Fruit fly (Drosophila melanogaster) whole organism, embryonic: ENCODE results near the gene CG9133.

Experiments used
- Antp ChIP-seq: fragments of 200-800 bp; sonication (Bioruptor generic); optimal IDR thresholded peaks from 3 replicates; lab custom pipeline; 2016; ENCODE audit warnings: missing biosample characterization, missing genetic modification characterization
- CG13624 ChIP-seq: fragments of 200-800 bp; sonication (Bioruptor generic); optimal IDR thresholded peaks from 2 replicates; lab custom pipeline; 2016; ENCODE audit warnings: missing biosample characterization, missing genetic modification characterization
- CG15601 ChIP-seq: fragments of 200-800 bp; sonication (Bioruptor generic); optimal IDR thresholded peaks from 3 replicates; lab custom pipeline; 2019; ENCODE audit warnings: missing biosample characterization, mild to moderate bottlenecking, missing genetic modification characterization, moderate library complexity
- CG18011 ChIP-seq: fragments of 200-800 bp; sonication (Bioruptor generic); optimal IDR thresholded peaks from 2 replicates; lab custom pipeline; 2017; ENCODE audit warnings: missing biosample characterization, missing genetic modification characterization, mild to moderate bottlenecking, moderate library complexity, missing genotype
- CG2199 ChIP-seq: fragments of 200-800 bp; sonication (Bioruptor generic); IDR thresholded peaks from 3 replicates; pipeline ENCODE4 v1.3.6; 2022; ENCODE audit warnings: missing biosample characterization, missing genetic modification characterization
- CG2712 ChIP-seq: fragments of 200-800 bp; optimal IDR thresholded peaks from 3 replicates; lab custom pipeline; 2019; ENCODE audit warnings: missing biosample characterization, mild to moderate bottlenecking, missing genetic modification characterization, moderate library complexity
- CG30431 ChIP-seq: fragments of 200-800 bp; sonication (Bioruptor generic); optimal IDR thresholded peaks from 2 replicates; lab custom pipeline; 2017; ENCODE audit warnings: missing biosample characterization, missing genetic modification characterization
- CG3407 ChIP-seq: fragments of 200-800 bp; sonication (Bioruptor generic); optimal IDR thresholded peaks from 2 replicates; lab custom pipeline; 2018; ENCODE audit warnings: missing biosample characterization, mild to moderate bottlenecking, missing genetic modification characterization
- CG3847 ChIP-seq: fragments of 200-800 bp; sonication (Bioruptor generic); IDR thresholded peaks from 2 replicates; pipeline ENCODE4 v1.3.6; 2022; ENCODE audit warnings: missing biosample characterization, missing genetic modification characterization
- CG5245 ChIP-seq: fragments of 200-800 bp; sonication (Bioruptor generic); optimal IDR thresholded peaks from 3 replicates; lab custom pipeline; 2016; ENCODE audit warnings: missing biosample characterization, missing genetic modification characterization
- CG6272 ChIP-seq: fragments of 200-800 bp; sonication (Bioruptor generic); IDR thresholded peaks from 2 replicates; pipeline ENCODE4 v1.3.6; 2022; ENCODE audit warnings: missing biosample characterization, missing genetic modification characterization
- CG6791 ChIP-seq: fragments of 200-800 bp; sonication (Bioruptor generic); IDR thresholded peaks from 3 replicates; pipeline ENCODE4 v1.3.6; 2022; ENCODE audit warnings: missing biosample characterization, missing genetic modification characterization; ENCODE audit not compliant: partially characterized antibody
- CG7987 ChIP-seq: fragments of 200-800 bp; sonication (Bioruptor generic); optimal IDR thresholded peaks from 2 replicates; lab custom pipeline; 2018; ENCODE audit warnings: missing biosample characterization, mild to moderate bottlenecking, missing genetic modification characterization, moderate library complexity
- CG8290 ChIP-seq, 3 experiments: fragments of 200-800 bp; sonication (Bioruptor generic); optimal IDR thresholded peaks; 2 replicates each; lab custom pipeline; 2016 to 2019; ENCODE audit warnings: missing biosample characterization in 3 of 3, missing genetic modification characterization in 3 of 3, mild to moderate bottlenecking in 2 of 3, moderate library complexity in 1 of 3
- CoRest ChIP-seq: fragments of 200-800 bp; sonication (Bioruptor generic); optimal IDR thresholded peaks from 3 replicates; lab custom pipeline; 2018; ENCODE audit warnings: missing biosample characterization, mild to moderate bottlenecking, missing genetic modification characterization, moderate library complexity
- Dip2 ChIP-seq: fragments of 200-800 bp; sonication (Bioruptor generic); IDR thresholded peaks from 2 replicates; pipeline ENCODE4 v1.3.6; 2022; ENCODE audit warnings: missing biosample characterization, missing genetic modification characterization
- E2f2 ChIP-seq: fragments of 200-800 bp; sonication (Bioruptor generic); IDR thresholded peaks from 2 replicates; pipeline ENCODE4 v1.3.6; 2022; ENCODE audit warnings: missing biosample characterization, missing genetic modification characterization
- HHEX ChIP-seq: fragments of 200-800 bp; sonication (Bioruptor generic); optimal IDR thresholded peaks from 3 replicates; lab custom pipeline; 2017; ENCODE audit warnings: missing biosample characterization, mild to moderate bottlenecking, missing genetic modification characterization, missing genetic modification reagents
- HmgD ChIP-seq: fragments of 200-800 bp; sonication (Bioruptor generic); optimal IDR thresholded peaks from 3 replicates; lab custom pipeline; 2016; ENCODE audit warnings: missing biosample characterization, missing genetic modification characterization
- HmgZ ChIP-seq: fragments of 200-800 bp; sonication (Bioruptor generic); optimal IDR thresholded peaks from 2 replicates; lab custom pipeline; 2018; ENCODE audit warnings: missing biosample characterization, mild to moderate bottlenecking, missing genetic modification characterization
- MBD-R2 ChIP-seq: fragments of 200-800 bp; sonication (Bioruptor generic); IDR thresholded peaks from 2 replicates; pipeline ENCODE4 v1.3.6; 2022; ENCODE audit warnings: missing biosample characterization, missing genetic modification characterization
- Med ChIP-seq: fragments of 200-800 bp; sonication (Bioruptor generic); peaks from one replicate; lab custom pipeline; 2016; ENCODE audit warnings: missing biosample characterization, missing genetic modification characterization, mild to moderate bottlenecking, inconsistent platforms, moderate library complexity
- Myb ChIP-seq: fragments of 200-800 bp; sonication (Bioruptor generic); optimal IDR thresholded peaks from 2 replicates; lab custom pipeline; 2016; ENCODE audit warnings: missing biosample characterization, missing genetic modification characterization
- Opbp ChIP-seq: fragments of 200-800 bp; sonication (Bioruptor generic); IDR thresholded peaks from 3 replicates; pipeline ENCODE4 v1.3.6; 2022; ENCODE audit warnings: missing biosample characterization, missing genetic modification characterization; ENCODE audit not compliant: partially characterized antibody
- Pdp1 ChIP-seq, 2 experiments: fragments of 200-800 bp; sonication (Bioruptor generic); optimal IDR thresholded peaks; 3 replicates each; lab custom pipeline; 2016; ENCODE audit warnings: missing biosample characterization in 2 of 2, missing genetic modification characterization in 2 of 2, mild to moderate bottlenecking in 1 of 2, moderate library complexity in 1 of 2
- Ptx1 ChIP-seq: fragments of 200-800 bp; sonication (Bioruptor generic); IDR thresholded peaks from 2 replicates; pipeline ENCODE4 v1.3.6; 2022; ENCODE audit warnings: missing biosample characterization, missing genetic modification characterization
- Rfx ChIP-seq: fragments of 200-800 bp; sonication (Bioruptor generic); IDR thresholded peaks from 2 replicates; pipeline ENCODE4 v1.3.6; 2022; ENCODE audit warnings: missing biosample characterization, missing genetic modification characterization
- Sin3A ChIP-seq: fragments of >200 bp; optimal IDR thresholded peaks from 2 replicates; lab custom pipeline; 2018
- Trl ChIP-seq, 3 experiments: fragments of >200 bp in 2 of 3; fragments of 200-800 bp in 1 of 3; sonication (Bioruptor generic) in 1 of 3; optimal IDR thresholded peaks; 2 replicates in 1 of 3; 3 replicates in 2 of 3; lab custom pipeline; 2016 to 2017; ENCODE audit warnings: missing biosample characterization in 1 of 3, missing genetic modification characterization in 1 of 3
- ase ChIP-seq: fragments of 200-800 bp; sonication (Bioruptor generic); IDR thresholded peaks from 3 replicates; pipeline ENCODE4 v1.3.6; 2022; ENCODE audit warnings: missing biosample characterization, missing genetic modification characterization
- danr ChIP-seq: fragments of 200-800 bp; sonication (Bioruptor generic); IDR thresholded peaks from 2 replicates; pipeline ENCODE4 v1.3.6; 2022; ENCODE audit warnings: missing biosample characterization, missing genetic modification characterization
- fd3F ChIP-seq: fragments of 200-800 bp; sonication (Bioruptor generic); optimal IDR thresholded peaks from 2 replicates; lab custom pipeline; 2018; ENCODE audit warnings: missing biosample characterization, mild to moderate bottlenecking, missing genetic modification characterization, moderate library complexity
- ftz-f1 ChIP-seq: fragments of 200-800 bp; sonication (Bioruptor generic); optimal IDR thresholded peaks from 2 replicates; lab custom pipeline; 2016; ENCODE audit warnings: missing biosample characterization, missing genetic modification characterization
- gfzf ChIP-seq: fragments of 200-800 bp; sonication (Bioruptor generic); optimal IDR thresholded peaks from 2 replicates; lab custom pipeline; 2016; ENCODE audit warnings: missing biosample characterization, mild to moderate bottlenecking, missing genetic modification characterization, moderate library complexity
- gro ChIP-seq: fragments of 200-800 bp; sonication (Bioruptor generic); optimal IDR thresholded peaks from 2 replicates; lab custom pipeline; 2016; ENCODE audit warnings: missing biosample characterization, missing genetic modification characterization
- ind ChIP-seq: fragments of 200-800 bp; sonication (Bioruptor generic); optimal IDR thresholded peaks from 3 replicates; lab custom pipeline; 2016; ENCODE audit warnings: missing biosample characterization, missing genetic modification characterization
- lola ChIP-seq, 3 experiments: fragments of >200 bp in 2 of 3; fragments of 200-800 bp in 1 of 3; sonication (Bioruptor generic) in 1 of 3; optimal IDR thresholded peaks; 2 replicates each; lab custom pipeline; 2017 to 2019; ENCODE audit warnings: missing biosample characterization in 3 of 3, missing genetic modification characterization in 3 of 3, mild to moderate bottlenecking in 1 of 3, moderate library complexity in 1 of 3
- maf-S ChIP-seq: fragments of 200-800 bp; sonication (Bioruptor generic); optimal IDR thresholded peaks from 2 replicates; lab custom pipeline; 2016; ENCODE audit warnings: missing biosample characterization, missing genetic modification characterization
- nom ChIP-seq: fragments of 200-800 bp; sonication (Bioruptor generic); optimal IDR thresholded peaks from 2 replicates; lab custom pipeline; 2017; ENCODE audit warnings: missing biosample characterization, missing genetic modification characterization, mild to moderate bottlenecking, moderate library complexity, missing genetic modification reagents
- pan ChIP-seq, 4 experiments: fragments of >200 bp in 3 of 4; fragments of 200-800 bp in 1 of 4; sonication (Bioruptor generic) in 1 of 4; optimal IDR thresholded peaks in 3 of 4; IDR thresholded peaks in 1 of 4; 2 replicates each; pipeline versions ENCODE4 v1.3.6 to Lab custom; 2017 to 2022; ENCODE audit warnings: missing biosample characterization in 2 of 4, missing genetic modification characterization in 2 of 4, mixed read lengths in 1 of 4
- pnt ChIP-seq: fragments of 200-800 bp; sonication (Bioruptor generic); optimal IDR thresholded peaks from 3 replicates; lab custom pipeline; 2016; ENCODE audit warnings: missing biosample characterization, missing genetic modification characterization
- prd ChIP-seq, 3 experiments: fragments of >200 bp in 2 of 3; fragments of 200-800 bp in 1 of 3; sonication (Bioruptor generic) in 1 of 3; optimal IDR thresholded peaks in 2 of 3; IDR thresholded peaks in 1 of 3; 2 replicates in 2 of 3; 3 replicates in 1 of 3; pipeline versions ENCODE4 v1.3.6 to Lab custom; 2017 to 2022; ENCODE audit warnings: missing biosample characterization in 1 of 3, missing genetic modification characterization in 1 of 3
- pum ChIP-seq: fragments of 200-800 bp; sonication (Bioruptor generic); optimal IDR thresholded peaks from 2 replicates; lab custom pipeline; 2016; ENCODE audit warnings: missing biosample characterization, missing genetic modification characterization
- sd ChIP-seq: fragments of 200-800 bp; sonication (Bioruptor generic); optimal IDR thresholded peaks from 3 replicates; lab custom pipeline; 2018; ENCODE audit warnings: missing biosample characterization, mild to moderate bottlenecking, missing genetic modification characterization, moderate library complexity
- stwl ChIP-seq: fragments of 200-800 bp; sonication (Bioruptor generic); optimal IDR thresholded peaks from 3 replicates; lab custom pipeline; 2018; ENCODE audit warnings: missing biosample characterization, mild to moderate bottlenecking, missing genetic modification characterization, moderate library complexity
- vvl ChIP-seq: fragments of 200-800 bp; sonication (Bioruptor generic); IDR thresholded peaks from 2 replicates; pipeline ENCODE4 v1.3.6; 2022; ENCODE audit warnings: missing biosample characterization, missing genetic modification characterization

The CG9133 gene

dm6 chr3L:1206682-1207421 is 45.0 kb upstream of the CG9133 start, which contains the start of gene LysB (continued):
- TF ChIP-seq stwl (tag; lab: Kevin White, UChicago) (peak; percentile 66), ase (GFP tag; lab: Robert Waterston, UW) (no peak), CG30431 (GFP tag; lab: Kevin White, UChicago) (no peak), gfzf (GFP tag; lab: Kevin White, UChicago) (no peak), MBD-R2 (peak; percentile 27; the same call in 1 of the 2 replicates), maf-S (GFP tag; lab: Kevin White, UChicago) (no peak), prd (optimal IDR thresholded peaks at IDR 0.05; lab: Kevin White, UChicago) (no peak), prd (GFP tag; IDR thresholded peaks at IDR 0.05; lab: Robert Waterston, UW) (no peak), nom (GFP tag; lab: Kevin White, UChicago) (no peak), CG2199 (GFP tag; lab: Robert Waterston, UW) (peak; percentile 37; the same call in 1 of the 3 replicates), vvl (GFP tag; lab: Robert Waterston, UW) (0 out of 2 replicates have a peak, but pooled peaks have one; percentile 30), HHEX (GFP tag; lab: Kevin White, UChicago) (no peak), CG6272 (peak; percentile 16; the same call in 1 of the 2 replicates), CG13624 (GFP tag; lab: Kevin White, UChicago) (peak; percentile 7), E2f2 (GFP tag; lab: Robert Waterston, UW) (peak; percentile 66), CG2712 (tag; lab: Kevin White, UChicago) (peak; percentile 9), Rfx (GFP tag; lab: Robert Waterston, UW) (peak; percentile 17; the same call in 1 of the 2 replicates), CG7987 (GFP tag; lab: Kevin White, UChicago) (peak; percentile 16), ftz-f1 (GFP tag; lab: Kevin White, UChicago) (peak; percentile 33), danr (GFP tag; lab: Robert Waterston, UW) (no peak), Antp (GFP tag; lab: Kevin White, UChicago) (peak; percentile 6), Trl (optimal IDR thresholded peaks at IDR 0.05; lab: Kevin White, UChicago) (no peak), Trl (GFP tag; optimal IDR thresholded peaks at IDR 0.05; lab: Kevin White, UChicago) (no peak), CG18011 (peak; percentile 99), CG5245 (GFP tag; lab: Kevin White, UChicago) (no peak), ind (GFP tag; lab: Kevin White, UChicago) (no peak), pum (GFP tag; lab: Kevin White, UChicago) (no peak), CG3407 (GFP tag; lab: Kevin White, UChicago) (no peak), fd3F (GFP tag; lab: Kevin White, UChicago) (no peak), gro (no peak), HmgD (GFP tag; lab: Kevin White, UChicago) (peak; percentile 79), Opbp (GFP tag; lab: Robert Waterston, UW) (peak; percentile 29; the same call in 1 of the 3 replicates), CoRest (tag; lab: Kevin White, UChicago) (peak; percentile 21), Myb (GFP tag; lab: Kevin White, UChicago) (peak; percentile 43), CG3847 (GFP tag; lab: Robert Waterston, UW) (no peak), HmgZ (peak; percentile 80), Ptx1 (GFP tag; lab: Robert Waterston, UW) (no peak), lola (GFP tag; optimal IDR thresholded peaks at IDR 0.05; lab: Kevin White, UChicago) (peak in 1 of 3 experiments; percentile 34), Med (peak; percentile 82), Dip2 (no peak), sd (tag; lab: Kevin White, UChicago) (peak; percentile 30), pnt (no peak), CG15601 (tag; lab: Kevin White, UChicago) (peak; percentile 66), pan (optimal IDR thresholded peaks at IDR 0.05; lab: Kevin White, UChicago) (no peak), pan (GFP tag; optimal IDR thresholded peaks at IDR 0.05 in 1 of 2, IDR thresholded peaks at IDR 0.05 in 1 of 2) (no peak), Sin3A (lab: Kevin White, UChicago) (no peak), CG6791 (GFP tag; lab: Robert Waterston, UW) (0 out of 3 replicates have a peak, but pooled peaks have one; percentile 18), Pdp1 (GFP tag; optimal IDR thresholded peaks at IDR 0.05; lab: Kevin White, UChicago) (peak in 1 of 2 experiments; percentile 30), CG8290 (GFP tag; optimal IDR thresholded peaks at IDR 0.05; lab: Kevin White, UChicago) (no peak), CG8290 (tag; optimal IDR thresholded peaks at IDR 0.05; lab: Kevin White, UChicago) (peak in 1 of 2 experiments; percentile 32)
